Fruit fly (Drosophila melanogaster): Measurements from ENCODE around the gene fipi.

The fipi gene

DNA sequence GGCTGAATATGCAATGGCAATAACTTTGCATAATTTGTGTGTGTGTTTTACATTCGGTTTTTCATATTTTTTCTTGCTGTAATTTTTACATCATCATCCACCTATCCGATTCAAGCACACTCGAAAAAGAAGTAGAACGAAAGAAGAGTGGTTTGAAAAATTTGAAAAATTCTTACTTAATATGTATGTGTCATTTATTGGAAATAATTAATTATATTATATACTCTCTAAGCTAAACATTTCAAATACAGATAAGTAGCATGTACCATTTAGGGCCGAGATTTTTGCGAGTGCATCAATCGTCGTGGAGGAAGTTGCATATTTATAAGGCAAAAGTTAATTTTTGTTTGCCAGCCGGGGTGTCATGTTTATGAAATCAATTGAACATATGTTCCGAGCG, 12.3 kb upstream of the fipi start (continued):
- TF ChIP-seq Oli (tag; optimal IDR thresholded peaks at IDR 0.05): peak; percentile 43
- TF ChIP-seq dmrt99B (tag; optimal IDR thresholded peaks at IDR 0.05): peak; percentile 52
- peak; percentile 45; the same call in 2 of the 3 replicates for TF ChIP-seq row (GFP tag; IDR thresholded peaks at IDR 0.05)
- no peak for TF ChIP-seq D19B (GFP tag; optimal IDR thresholded peaks at IDR 0.05)
- TF ChIP-seq Ptx1 (GFP tag; IDR thresholded peaks at IDR 0.05): peak; percentile 64
- no peak for TF ChIP-seq otp (GFP tag; IDR thresholded peaks at IDR 0.05)
- TF ChIP-seq CG7839 (tag; optimal IDR thresholded peaks at IDR 0.05): peak; percentile 44
- TF ChIP-seq cas (GFP tag; IDR thresholded peaks at IDR 0.05): no peak
- no peak for TF ChIP-seq ERR (GFP tag; optimal IDR thresholded peaks at IDR 0.05)
- no peak for TF ChIP-seq CG3065 (GFP tag; optimal IDR thresholded peaks at IDR 0.05)
- peak; percentile 13 for TF ChIP-seq CG2712 (tag; optimal IDR thresholded peaks at IDR 0.05)
- peak; percentile 26 for TF ChIP-seq CoRest (tag; optimal IDR thresholded peaks at IDR 0.05)
- no peak for TF ChIP-seq CG10462 (GFP tag; optimal IDR thresholded peaks at IDR 0.05)
- no peak for TF ChIP-seq Hmx (GFP tag; optimal IDR thresholded peaks at IDR 0.05)
- no peak for TF ChIP-seq D (optimal IDR thresholded peaks at IDR 0.05)
- no peak for TF ChIP-seq D (GFP tag; optimal IDR thresholded peaks at IDR 0.05)
- TF ChIP-seq insv (GFP tag; optimal IDR thresholded peaks at IDR 0.05): no peak
- TF ChIP-seq grn (GFP tag; optimal IDR thresholded peaks at IDR 0.05): no peak
- TF ChIP-seq CG2678 (tag; optimal IDR thresholded peaks at IDR 0.05): peak; percentile 10
- peak; percentile 20; the same call in 1 of the 2 replicates for TF ChIP-seq CG14014 (GFP tag; IDR thresholded peaks at IDR 0.05)
- peak; percentile 49 for TF ChIP-seq CG15269 (tag; optimal IDR thresholded peaks at IDR 0.05)
- no peak for TF ChIP-seq shn (GFP tag; optimal IDR thresholded peaks at IDR 0.05)
- no peak; the same call in 1 of the 2 replicates for TF ChIP-seq CG10366 (GFP tag; IDR thresholded peaks at IDR 0.05)
- TF ChIP-seq Hsf (GFP tag; optimal IDR thresholded peaks at IDR 0.05): no peak
- no peak for TF ChIP-seq gcm2 (GFP tag; optimal IDR thresholded peaks at IDR 0.05)
- no peak for TF ChIP-seq gt (GFP tag; IDR thresholded peaks at IDR 0.05)
- no peak for TF ChIP-seq trem (tag; optimal IDR thresholded peaks at IDR 0.05)
- no peak for TF ChIP-seq CG9932 (GFP tag; IDR thresholded peaks at IDR 0.05)
- no peak for TF ChIP-seq CG17612 (GFP tag; IDR thresholded peaks at IDR 0.05)
- TF ChIP-seq Oaz (GFP tag; IDR thresholded peaks at IDR 0.05): peak; percentile 37; the same call in 1 of the 2 replicates
- TF ChIP-seq hkb (optimal IDR thresholded peaks at IDR 0.05): no peak
- TF ChIP-seq hkb (GFP tag; IDR thresholded peaks at IDR 0.05): peak; percentile 75
- no peak for TF ChIP-seq CG15011 (GFP tag; optimal IDR thresholded peaks at IDR 0.05)
- peak; percentile 28; the same call in 1 of the 2 replicates for TF ChIP-seq H2.0 (GFP tag; IDR thresholded peaks at IDR 0.05)
- TF ChIP-seq CG6689 (GFP tag; IDR thresholded peaks at IDR 0.05): 0 out of 2 replicates have a peak, but pooled peaks have one; percentile 23
- 0 out of 2 replicates have a peak, but pooled peaks have one; percentile 27 for TF ChIP-seq Awh (GFP tag; IDR thresholded peaks at IDR 0.05)
- TF ChIP-seq CG12299 (tag; optimal IDR thresholded peaks at IDR 0.05): no peak
- no peak for TF ChIP-seq BtbVII (GFP tag; optimal IDR thresholded peaks at IDR 0.05)
- TF ChIP-seq Ets97D (GFP tag; optimal IDR thresholded peaks at IDR 0.05): no peak
- no peak for TF ChIP-seq knrl (GFP tag; IDR thresholded peaks at IDR 0.05; ENCODE audit: partially characterized antibody)
- no peak for TF ChIP-seq CG18599 (GFP tag; optimal IDR thresholded peaks at IDR 0.05)
- no peak for TF ChIP-seq CG8388 (GFP tag; optimal IDR thresholded peaks at IDR 0.05)
- TF ChIP-seq CG10565 (GFP tag; optimal IDR thresholded peaks at IDR 0.05): no peak
- no peak for TF ChIP-seq rib (GFP tag; IDR thresholded peaks at IDR 0.05)
- TF ChIP-seq CG43689 (GFP tag; IDR thresholded peaks at IDR 0.05): 0 out of 2 replicates have a peak, but pooled peaks have one; percentile 5
- peak; percentile 15; the same call in 1 of the 2 replicates for TF ChIP-seq slbo (GFP tag; IDR thresholded peaks at IDR 0.05)
- no peak for TF ChIP-seq CG9437 (GFP tag; optimal IDR thresholded peaks at IDR 0.05)
- peak; percentile 64; the same call in 2 of the 3 replicates for TF ChIP-seq tgo (GFP tag; IDR thresholded peaks at IDR 0.05)
- TF ChIP-seq Bgb (GFP tag; IDR thresholded peaks at IDR 0.05; ENCODE audit: partially characterized antibody): no peak
- TF ChIP-seq lmd (GFP tag; IDR thresholded peaks at IDR 0.05): peak; percentile 40; the same call in 1 of the 2 replicates
- TF ChIP-seq Med (GFP tag): no peak
- TF ChIP-seq CG3407 (GFP tag; optimal IDR thresholded peaks at IDR 0.05): no peak
